Worm (Caenorhabditis elegans) whole organism, late embryonic: ENCODE measurements around the gene ucr-1.

Source experiments
- C38D4.7 ChIP-seq: fragments of 200-800 bp; sonication (Bioruptor generic); optimal IDR thresholded peaks from 2 replicates; lab custom pipeline; 2018; ENCODE audit warnings: mild to moderate bottlenecking, missing genetic modification characterization, moderate library complexity, missing compliant biosample characterization
- F13H6.1 ChIP-seq: sonication (generic microtip); optimal IDR thresholded peaks from 2 replicates; lab custom pipeline; 2016; ENCODE audit warnings: missing genetic modification characterization, missing compliant biosample characterization
- T23F11.4 ChIP-seq: fragments of 200-800 bp; sonication (Bioruptor generic); optimal IDR thresholded peaks from 2 replicates; lab custom pipeline; 2018; ENCODE audit warnings: mild to moderate bottlenecking, missing genetic modification characterization, missing compliant biosample characterization
- Y22D7AL.16 ChIP-seq: sonication (generic microtip); optimal IDR thresholded peaks from 2 replicates; lab custom pipeline; 2016; ENCODE audit warnings: missing genetic modification characterization, missing compliant biosample characterization
- ahr-1 ChIP-seq: sonication (generic microtip); optimal IDR thresholded peaks from 2 replicates; lab custom pipeline; 2016; ENCODE audit warnings: missing genetic modification characterization, missing compliant biosample characterization
- ama-1 ChIP-seq: fragments of 150-350 bp; optimal IDR thresholded peaks from 2 replicates; lab custom pipeline; 2014
- ceh-14 ChIP-seq: sonication (generic microtip); optimal IDR thresholded peaks from 2 replicates; lab custom pipeline; 2016; ENCODE audit warnings: missing genotype, missing genetic modification characterization, missing compliant biosample characterization
- ceh-18 ChIP-seq: sonication (generic microtip); optimal IDR thresholded peaks from 2 replicates; lab custom pipeline; 2016; ENCODE audit warnings: missing genetic modification characterization, missing compliant biosample characterization
- ceh-19 ChIP-seq: fragments of 200-800 bp; sonication (Bioruptor generic); optimal IDR thresholded peaks from 2 replicates; lab custom pipeline; 2018; ENCODE audit warnings: mild to moderate bottlenecking, missing genetic modification characterization, missing compliant biosample characterization
- ceh-22 ChIP-seq: sonication (generic microtip); optimal IDR thresholded peaks from 2 replicates; lab custom pipeline; 2017; ENCODE audit warnings: missing biosample characterization, missing genetic modification characterization
- ceh-24 ChIP-seq: sonication (generic microtip); optimal IDR thresholded peaks from 2 replicates; lab custom pipeline; 2016; ENCODE audit warnings: mild to moderate bottlenecking, missing genetic modification characterization, missing compliant biosample characterization
- ceh-30 ChIP-seq: fragments of 150-350 bp; optimal IDR thresholded peaks from 2 replicates; lab custom pipeline; 2014; ENCODE audit warnings: missing biosample characterization, missing genetic modification characterization
- ceh-31 ChIP-seq: sonication (generic microtip); optimal IDR thresholded peaks from 2 replicates; lab custom pipeline; 2016; ENCODE audit warnings: missing genetic modification characterization, missing compliant biosample characterization
- ceh-6 ChIP-seq: fragments of 200-800 bp; sonication (Bioruptor generic); optimal IDR thresholded peaks from 2 replicates; lab custom pipeline; 2018; ENCODE audit warnings: mild to moderate bottlenecking, missing genetic modification characterization, missing compliant biosample characterization
- ceh-9 ChIP-seq: sonication (generic microtip); optimal IDR thresholded peaks from 2 replicates; lab custom pipeline; 2016; ENCODE audit warnings: mild to moderate bottlenecking, missing genetic modification characterization, inconsistent platforms, missing compliant biosample characterization
- dve-1 ChIP-seq: sonication (generic microtip); optimal IDR thresholded peaks from 2 replicates; lab custom pipeline; 2017; ENCODE audit warnings: antibody characterized with exemption, mild to moderate bottlenecking, missing genetic modification characterization, missing compliant biosample characterization
- elt-2 ChIP-seq: sonication (generic microtip); optimal IDR thresholded peaks from 2 replicates; lab custom pipeline; 2016; ENCODE audit warnings: missing genetic modification reagents, missing genetic modification characterization, missing compliant biosample characterization
- elt-4 ChIP-seq: sonication (generic microtip); optimal IDR thresholded peaks from 2 replicates; lab custom pipeline; 2016; ENCODE audit warnings: missing genetic modification characterization, missing compliant biosample characterization
- ets-4 ChIP-seq: sonication (generic microtip); optimal IDR thresholded peaks from 2 replicates; lab custom pipeline; 2016; ENCODE audit warnings: missing genetic modification characterization, missing compliant biosample characterization
- fax-1 ChIP-seq: sonication (generic microtip); optimal IDR thresholded peaks from 2 replicates; lab custom pipeline; 2016; ENCODE audit warnings: missing genotype, missing genetic modification characterization, missing compliant biosample characterization
- fkh-6 ChIP-seq: sonication (generic microtip); optimal IDR thresholded peaks from 2 replicates; lab custom pipeline; 2016; ENCODE audit warnings: missing genetic modification characterization, missing compliant biosample characterization
- gmeb-2 ChIP-seq: sonication (generic microtip); optimal IDR thresholded peaks from 2 replicates; lab custom pipeline; 2016; ENCODE audit warnings: missing genetic modification characterization, inconsistent platforms, missing compliant biosample characterization
- hlh-30 ChIP-seq: sonication (generic microtip); optimal IDR thresholded peaks from 2 replicates; lab custom pipeline; 2017; ENCODE audit warnings: antibody characterized with exemption, missing genetic modification characterization, missing compliant biosample characterization; ENCODE audit not compliant: insufficient read depth
- hlh-8 ChIP-seq: sonication (generic microtip); optimal IDR thresholded peaks from 2 replicates; lab custom pipeline; 2016; ENCODE audit warnings: missing genotype, missing genetic modification characterization, missing compliant biosample characterization
- lim-6 ChIP-seq: sonication (generic microtip); optimal IDR thresholded peaks from 2 replicates; lab custom pipeline; 2016; ENCODE audit warnings: missing genetic modification characterization, missing compliant biosample characterization
- nfya-1 ChIP-seq: sonication (generic microtip); optimal IDR thresholded peaks from 2 replicates; lab custom pipeline; 2017; ENCODE audit warnings: missing genetic modification characterization, mild to moderate bottlenecking, missing compliant biosample characterization, antibody characterized with exemption, moderate library complexity
- pha-4 ChIP-seq: fragments of 150-350 bp; optimal IDR thresholded peaks from 2 replicates; lab custom pipeline; 2018; ENCODE audit warnings: missing biosample characterization, missing genetic modification reagents, missing genetic modification characterization
- pqm-1 ChIP-seq: sonication (generic microtip); optimal IDR thresholded peaks from 2 replicates; lab custom pipeline; 2016; ENCODE audit warnings: missing genetic modification characterization, missing compliant biosample characterization
- ref-2 ChIP-seq: sonication (generic microtip); optimal IDR thresholded peaks from 2 replicates; lab custom pipeline; 2016; ENCODE audit warnings: missing genetic modification characterization, missing compliant biosample characterization
- sox-2 ChIP-seq: fragments of 200-800 bp; sonication (Bioruptor generic); IDR thresholded peaks from 2 replicates; pipeline ENCODE4 v1.3.6; 2022; ENCODE audit warnings: missing genetic modification reagents, missing genetic modification characterization, missing compliant biosample characterization
- tbx-2 ChIP-seq: sonication (generic microtip); optimal IDR thresholded peaks from 2 replicates; lab custom pipeline; 2016; ENCODE audit warnings: missing genetic modification characterization, missing compliant biosample characterization
- tbx-7 ChIP-seq: sonication (generic microtip); optimal IDR thresholded peaks from 2 replicates; lab custom pipeline; 2016; ENCODE audit warnings: missing genotype, missing genetic modification characterization, missing compliant biosample characterization
- unc-3 ChIP-seq, 2 experiments: fragments of 200-800 bp in 1 of 2; sonication (Bioruptor generic) in 1 of 2; sonication (generic microtip) in 1 of 2; conservative IDR thresholded peaks in 1 of 2; optimal IDR thresholded peaks in 1 of 2; 2 replicates each; pipeline versions ENCODE4 v1.3.6 to Lab custom; 2016 to 2022; ENCODE audit warnings: missing compliant biosample characterization in 2 of 2, missing genetic modification characterization in 2 of 2, missing genetic modification reagents in 1 of 2
- unc-42 ChIP-seq: sonication (generic microtip); optimal IDR thresholded peaks from 2 replicates; lab custom pipeline; 2016; ENCODE audit warnings: missing genotype, missing genetic modification characterization, missing compliant biosample characterization
- unc-55 ChIP-seq: sonication (generic microtip); optimal IDR thresholded peaks from 2 replicates; lab custom pipeline; 2017; ENCODE audit warnings: missing biosample characterization, missing genetic modification reagents, missing genetic modification characterization
- unc-86 ChIP-seq: sonication (generic microtip); optimal IDR thresholded peaks from 2 replicates; lab custom pipeline; 2016; ENCODE audit warnings: missing genetic modification characterization, missing compliant biosample characterization

ucr-1 gene

ce11 chrIII:5591668-5592149 is at the start of gene ucr-1, which contains the start of gene ddx-15:
Gene ucr-1, plus strand, starts transcription at chrIII:5592135.
Gene ddx-15, minus strand, starts transcription at chrIII:5591718.
- peak; percentile 10 for TF ChIP-seq tbx-2 (tag; lab: Kevin White, UChicago)
- TF ChIP-seq nfya-1 (tag; lab: Kevin White, UChicago), result peak; percentile 29
- TF ChIP-seq F13H6.1 (tag; lab: Kevin White, UChicago), result no peak
- TF ChIP-seq ceh-31, result peak; percentile 37
- peak; percentile 1 for TF ChIP-seq unc-55
- TF ChIP-seq hlh-30 (tag; lab: Kevin White, UChicago), result no peak
- no peak for TF ChIP-seq fkh-6 (tag; lab: Kevin White, UChicago)
- no peak for TF ChIP-seq ceh-18 (tag; lab: Kevin White, UChicago)
- no peak for TF ChIP-seq C38D4.7 (GFP tag; lab: Kevin White, UChicago)
- TF ChIP-seq fax-1 (tag; lab: Kevin White, UChicago), result no peak
- no peak for TF ChIP-seq sox-2 (GFP tag; lab: Robert Waterston, UW)
- no peak for TF ChIP-seq ets-4
- no peak for TF ChIP-seq ceh-9 (tag; lab: Kevin White, UChicago)
- TF ChIP-seq Y22D7AL.16 (tag; lab: Kevin White, UChicago), result no peak

- TF ChIP-seq ref-2, result no peak
- no peak for TF ChIP-seq ceh-14 (tag; lab: Kevin White, UChicago)
- no peak for TF ChIP-seq ceh-6 (GFP tag; lab: Kevin White, UChicago)
- TF ChIP-seq tbx-7 (tag; lab: Kevin White, UChicago), result no peak
- no peak for TF ChIP-seq elt-2 (tag; lab: Kevin White, UChicago)
- TF ChIP-seq ama-1, result no peak
- TF ChIP-seq ceh-19 (GFP tag; lab: Kevin White, UChicago), result no peak
Observed at ce11 chrIII:5543050-5543449, 48.9 kb upstream of the ucr-1 start, which contains the start of gene D1044.6. Gene D1044.6, minus strand, starts transcription at chrIII:5543177.

ce11 chrIII:5543727-5544345 is 48.1 kb upstream of the ucr-1 start, which contains the start of gene D1044.1:
Gene D1044.1, plus strand, starts transcription at chrIII:5544295.
- TF ChIP-seq nfya-1 (tag; lab: Kevin White, UChicago), result no peak
- TF ChIP-seq ceh-24 (tag; lab: Kevin White, UChicago), result no peak
- TF ChIP-seq ceh-30 (tag; lab: Kevin White, UChicago), result no peak
- no peak for TF ChIP-seq dve-1 (tag; lab: Kevin White, UChicago)
- TF ChIP-seq ceh-9 (tag; lab: Kevin White, UChicago), result no peak
- TF ChIP-seq unc-86 (tag; lab: Kevin White, UChicago), result no peak
- no peak for TF ChIP-seq Y22D7AL.16 (tag; lab: Kevin White, UChicago)
- no peak for TF ChIP-seq ceh-31
- no peak for TF ChIP-seq unc-3 (GFP tag; conservative IDR thresholded peaks at IDR 0.05; lab: Robert Waterston, UW)
- TF ChIP-seq unc-3 (tag; optimal IDR thresholded peaks at IDR 0.05; lab: Kevin White, UChicago), result no peak
- TF ChIP-seq lim-6, result no peak
- TF ChIP-seq T23F11.4 (GFP tag; lab: Kevin White, UChicago), result no peak
- no peak for TF ChIP-seq ama-1
- TF ChIP-seq unc-42 (tag; lab: Kevin White, UChicago), result no peak
- no peak for TF ChIP-seq pha-4 (tag; lab: Kevin White, UChicago)
- no peak for TF ChIP-seq ahr-1 (tag; lab: Kevin White, UChicago)
- no peak for TF ChIP-seq elt-4
- no peak for TF ChIP-seq F13H6.1 (tag; lab: Kevin White, UChicago)
- no peak for TF ChIP-seq hlh-8 (tag; lab: Kevin White, UChicago)

ce11 chrIII:5546309-5546708 is 45.6 kb upstream of the ucr-1 start:
- TF ChIP-seq gmeb-2 (tag; lab: Kevin White, UChicago) (no peak), ceh-22 (tag; lab: Kevin White, UChicago) (no peak), F13H6.1 (tag; lab: Kevin White, UChicago) (no peak), pqm-1 (no peak)
- TF ChIP-seq, all 69 proteins: peak for 0
